Fruit fly (Drosophila melanogaster): ENCODE data around the gene sim.

The sim gene

dm6 chr3R:13014168-13014881 is 43.2 kb upstream of the sim start (continued):
- TF ChIP-seq gem (tag; optimal IDR thresholded peaks at IDR 0.05) = peak; percentile 29
- no peak for TF ChIP-seq slou (GFP tag; optimal IDR thresholded peaks at IDR 0.05)
- TF ChIP-seq Med (GFP tag) = peak; percentile 55
- TF ChIP-seq CG2120 (GFP tag; optimal IDR thresholded peaks at IDR 0.05) = peak; percentile 38
- TF ChIP-seq aop (GFP tag; IDR thresholded peaks at IDR 0.05) = no peak
- 0 out of 3 replicates have a peak, but pooled peaks have one; percentile 18 for TF ChIP-seq CG17361 (GFP tag; IDR thresholded peaks at IDR 0.05)
- no peak for TF ChIP-seq Hey (tag; optimal IDR thresholded peaks at IDR 0.05)
- peak; percentile 46 for TF ChIP-seq CG15269 (tag; optimal IDR thresholded peaks at IDR 0.05)
- peak; percentile 5 for TF ChIP-seq lab (GFP tag; optimal IDR thresholded peaks at IDR 0.05)
- TF ChIP-seq CG8924 (tag; optimal IDR thresholded peaks at IDR 0.05) = peak; percentile 3
- peak; percentile 40 for TF ChIP-seq sens (GFP tag)
- no peak for TF ChIP-seq CG10462 (GFP tag; optimal IDR thresholded peaks at IDR 0.05)
- no peak for TF ChIP-seq so (GFP tag; IDR thresholded peaks at IDR 0.05)
- TF ChIP-seq Hr39 (optimal IDR thresholded peaks at IDR 0.05) = no peak
- 0 out of 2 replicates have a peak, but pooled peaks have one; percentile 33 for TF ChIP-seq ara (GFP tag; IDR thresholded peaks at IDR 0.05)
- TF ChIP-seq knrl (GFP tag; IDR thresholded peaks at IDR 0.05; ENCODE audit: partially characterized antibody) = no peak
- TF ChIP-seq Lim3 (GFP tag; IDR thresholded peaks at IDR 0.05) = no peak
- peak; percentile 33 for TF ChIP-seq CG1603 (tag; optimal IDR thresholded peaks at IDR 0.05)
- TF ChIP-seq dpn (GFP tag; optimal IDR thresholded peaks at IDR 0.05) = peak in 1 of 2 experiments; percentile 1

DNA sequence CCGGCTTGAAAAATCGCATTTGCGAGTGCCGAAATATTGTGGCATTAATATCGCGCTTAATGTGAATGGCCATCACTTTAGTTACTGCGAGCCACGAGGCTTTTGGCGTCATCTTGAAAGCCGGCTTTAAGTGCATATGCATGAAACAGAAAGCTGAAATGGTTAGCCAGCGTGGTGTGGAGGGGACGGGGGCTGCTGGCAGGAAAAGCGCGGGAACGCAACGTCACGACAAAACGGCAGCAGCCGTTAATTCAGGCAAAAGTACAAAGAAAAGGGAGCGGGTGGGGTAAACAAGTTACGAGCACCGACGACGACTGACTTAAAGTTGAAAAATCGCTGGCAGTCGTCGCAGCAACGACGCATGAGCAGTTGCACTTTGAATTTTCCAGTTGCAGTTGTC is 42.2 kb upstream of the sim start:
- no peak for TF ChIP-seq tll (GFP tag; optimal IDR thresholded peaks at IDR 0.05)
- TF ChIP-seq Dp (GFP tag; optimal IDR thresholded peaks at IDR 0.05) = peak; percentile 5
- peak in 1 of 2 experiments; percentile 19 for TF ChIP-seq Pdp1 (GFP tag; optimal IDR thresholded peaks at IDR 0.05)
- TF ChIP-seq CG34422 (GFP tag; IDR thresholded peaks at IDR 0.05) = peak; percentile 20; the same call in 1 of the 3 replicates
- peak; percentile 63 for TF ChIP-seq crol (GFP tag; IDR thresholded peaks at IDR 0.05)
- 0 out of 4 replicates have a peak, but pooled peaks have one; percentile 20 for TF ChIP-seq Dll (GFP tag; IDR thresholded peaks at IDR 0.05; ENCODE audit: partially characterized antibody)
- no peak for TF ChIP-seq Scr (GFP tag; IDR thresholded peaks at IDR 0.05; ENCODE audit: partially characterized antibody)
- TF ChIP-seq CG30431 (GFP tag; optimal IDR thresholded peaks at IDR 0.05) = no peak
- 0 out of 3 replicates have a peak, but pooled peaks have one; percentile 12 for TF ChIP-seq CG2199 (GFP tag; IDR thresholded peaks at IDR 0.05)
- TF ChIP-seq CG4360 (GFP tag; IDR thresholded peaks at IDR 0.05) = no peak
- peak; percentile 0 for TF ChIP-seq Med (GFP tag)
- peak; percentile 57 for TF ChIP-seq Blimp-1 (GFP tag; optimal IDR thresholded peaks at IDR 0.05)
- TF ChIP-seq Deaf1 (tag; optimal IDR thresholded peaks at IDR 0.05) = peak; percentile 52

DNA sequence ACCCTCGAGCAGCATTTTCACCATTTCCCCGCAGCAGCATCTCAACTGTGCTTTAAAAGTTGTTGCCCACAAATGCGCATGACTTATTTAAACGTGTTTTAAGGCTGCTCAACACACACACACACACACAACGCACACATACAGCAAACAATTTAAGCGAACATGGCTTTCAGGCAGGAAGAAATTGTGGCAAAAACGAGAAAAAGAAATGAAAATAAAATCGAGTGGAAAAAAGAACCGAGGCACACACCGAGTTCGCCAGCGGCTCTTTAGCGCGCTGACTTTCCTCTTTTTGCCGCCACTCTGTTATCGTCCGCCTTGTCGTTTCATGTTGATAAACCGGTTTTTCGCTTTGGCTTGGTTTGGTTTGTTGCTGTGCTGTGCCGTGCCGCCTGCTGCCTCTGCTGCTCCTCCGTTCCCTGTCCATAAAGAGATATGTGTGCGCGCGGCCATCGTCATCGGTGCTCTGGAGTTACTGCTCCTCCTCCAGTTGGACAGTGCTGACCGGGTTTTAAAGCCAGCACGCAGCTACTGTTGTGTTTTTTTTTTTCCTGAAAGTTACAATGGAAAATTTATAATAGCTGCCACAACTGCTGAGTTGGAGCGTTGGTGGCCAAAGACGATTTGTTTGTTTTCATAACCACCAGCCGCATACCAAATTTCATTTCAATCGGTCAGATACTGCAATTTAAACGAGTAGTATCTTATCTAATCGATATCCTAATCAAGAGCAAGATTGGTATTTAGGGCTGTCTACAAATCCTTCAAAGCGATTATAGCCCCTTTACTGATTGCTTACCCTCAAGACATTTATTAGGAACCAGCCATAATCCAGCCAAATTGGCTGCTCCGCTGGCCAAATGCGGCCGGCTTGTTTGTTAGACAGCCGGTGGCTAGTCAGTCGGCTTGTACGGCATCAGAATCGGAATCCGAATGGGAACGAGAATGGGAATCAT is 41.5 kb upstream of the sim start:
- peak; percentile 7 for TF ChIP-seq CG12155 (GFP tag; optimal IDR thresholded peaks at IDR 0.05)
- no peak for TF ChIP-seq Atf-2 (GFP tag; optimal IDR thresholded peaks at IDR 0.05)
- TF ChIP-seq CG13624 (GFP tag; optimal IDR thresholded peaks at IDR 0.05) = no peak
- no peak for TF ChIP-seq nau (GFP tag; optimal IDR thresholded peaks at IDR 0.05)
- TF ChIP-seq BtbVII (GFP tag; optimal IDR thresholded peaks at IDR 0.05) = no peak
- peak; percentile 31 for TF ChIP-seq mirr (GFP tag; optimal IDR thresholded peaks at IDR 0.05)
- no peak for TF ChIP-seq stc (GFP tag; IDR thresholded peaks at IDR 0.05)
- no peak for TF ChIP-seq CG11723 (GFP tag; optimal IDR thresholded peaks at IDR 0.05)
- no peak for TF ChIP-seq ranshi (GFP tag; IDR thresholded peaks at IDR 0.05)
- TF ChIP-seq B-H2 (GFP tag; optimal IDR thresholded peaks at IDR 0.05) = peak; percentile 6
- TF ChIP-seq CG6689 (GFP tag; IDR thresholded peaks at IDR 0.05) = no peak
- TF ChIP-seq CG18599 (GFP tag; optimal IDR thresholded peaks at IDR 0.05) = no peak
- TF ChIP-seq Taf1 (GFP tag; IDR thresholded peaks at IDR 0.05) = no peak
- TF ChIP-seq bbx (GFP tag; IDR thresholded peaks at IDR 0.05; ENCODE audit: partially characterized antibody) = peak; percentile 9; the same call in 1 of the 2 replicates
- no peak for TF ChIP-seq fd3F (GFP tag; optimal IDR thresholded peaks at IDR 0.05)
- peak; percentile 16 to 46 for TF ChIP-seq Pdp1 (GFP tag; optimal IDR thresholded peaks at IDR 0.05)

Measured in whole organism, embryonic.